Worm (Caenorhabditis elegans): ENCODE measurements around the gene C12D8.13.

DNA sequence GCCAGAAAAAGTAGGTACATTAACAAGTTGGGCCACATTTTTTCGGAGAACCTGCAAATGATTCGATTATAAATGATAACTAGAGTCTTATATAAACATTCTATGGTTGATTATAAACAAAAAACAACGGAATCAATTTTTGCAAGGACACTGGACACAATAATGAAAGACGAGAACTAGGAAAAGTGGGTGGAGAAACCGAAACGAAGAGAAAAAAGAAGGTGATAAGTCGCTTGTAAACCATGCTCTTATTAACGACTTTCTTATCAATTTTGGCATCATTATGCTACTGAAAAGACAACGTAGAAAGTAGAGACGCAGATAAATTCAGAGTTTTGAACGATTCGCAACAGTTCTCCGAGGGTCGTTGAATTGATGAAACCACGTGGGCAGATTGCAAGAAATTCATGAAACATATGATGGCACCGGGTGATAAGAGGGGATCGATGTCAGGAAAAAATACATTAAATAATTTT lies 30.4 kb downstream of the C12D8.13 start, which contains the start of gene ZK856.5:
- TF ChIP-seq him-1 (tag; optimal IDR thresholded peaks at IDR 0.05) (no peak), W03F9.2 (tag; optimal IDR thresholded peaks at IDR 0.05) (no peak), dao-5 (tag; optimal IDR thresholded peaks at IDR 0.05) (no peak)
